Worm (Caenorhabditis elegans): ENCODE measurements around the gene C09E10.3.

DNA sequence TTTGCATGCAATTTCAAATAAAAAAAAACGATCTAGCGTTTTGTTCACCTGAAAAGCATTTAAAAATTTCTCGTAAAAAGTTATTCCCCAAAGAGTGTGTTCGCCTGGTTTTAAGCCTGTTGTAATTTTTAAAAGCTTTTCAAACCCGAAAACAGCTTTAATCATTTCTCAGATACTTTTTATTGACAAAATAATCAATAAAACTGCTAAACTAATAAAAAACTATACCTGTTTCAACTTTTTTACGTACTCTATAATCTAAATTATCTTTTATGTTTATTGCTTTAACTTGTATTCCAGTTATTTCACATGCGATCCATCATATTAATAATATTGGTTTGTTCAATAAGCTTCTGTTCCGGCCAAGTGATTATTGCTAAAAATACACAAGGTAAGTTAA, 12.9 kb upstream of the C09E10.3 start, which contains the start of gene cutl-21:
- TF ChIP-seq lsy-2 (tag; optimal IDR thresholded peaks at IDR 0.05), result no peak
- TF ChIP-seq unc-39 (tag; optimal IDR thresholded peaks at IDR 0.05), result no peak
- TF ChIP-seq snpc-4 (tag; optimal IDR thresholded peaks at IDR 0.05), result no peak
- no peak for TF ChIP-seq lin-13 (tag; optimal IDR thresholded peaks at IDR 0.05)

Data from whole organism, mixed stage, embryonic.